Fruit fly (Drosophila melanogaster): ENCODE results near the gene rho.

Gene rho

DNA sequence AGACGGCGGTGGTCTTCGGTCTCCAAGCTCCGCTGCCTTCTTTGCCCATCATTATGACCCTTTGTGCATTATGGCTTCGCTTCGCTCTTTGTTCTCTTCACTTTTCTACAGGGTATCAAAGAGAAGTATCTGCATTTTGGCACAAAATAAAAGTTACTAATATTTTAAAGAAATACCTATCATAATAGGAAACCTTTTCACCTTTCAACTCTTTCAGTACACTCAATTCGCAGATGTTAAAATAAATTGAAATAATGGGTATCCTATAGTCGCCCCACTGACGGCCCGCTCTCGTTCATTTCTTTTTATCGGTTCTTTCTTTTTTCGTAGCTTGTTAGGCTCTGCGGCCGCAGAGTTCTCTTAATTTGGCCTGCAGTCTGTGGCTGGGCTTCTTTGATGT, 20.7 kb upstream of the rho start (continued):
- TF ChIP-seq fd3F (GFP tag; optimal IDR thresholded peaks at IDR 0.05) = no peak
- peak; percentile 38 for TF ChIP-seq sima (GFP tag; optimal IDR thresholded peaks at IDR 0.05)
- TF ChIP-seq CG10267 (tag; optimal IDR thresholded peaks at IDR 0.05) = peak; percentile 91
- peak; percentile 47 for TF ChIP-seq HLH54F (GFP tag; optimal IDR thresholded peaks at IDR 0.05)
- peak in 1 of 2 experiments; percentile 82 for TF ChIP-seq Pdp1 (GFP tag; optimal IDR thresholded peaks at IDR 0.05)
- TF ChIP-seq disco-r (GFP tag; optimal IDR thresholded peaks at IDR 0.05) = peak; percentile 32
- peak; percentile 79 for TF ChIP-seq CG7271 (tag; optimal IDR thresholded peaks at IDR 0.05)
- TF ChIP-seq inv (GFP tag; IDR thresholded peaks at IDR 0.05; ENCODE audit: partially characterized antibody) = no peak
- peak; percentile 46 for TF ChIP-seq CG4617 (GFP tag; optimal IDR thresholded peaks at IDR 0.05; ENCODE audit: borderline replicate concordance)
- TF ChIP-seq CG5953 (GFP tag; IDR thresholded peaks at IDR 0.05) = 0 out of 2 replicates have a peak, but pooled peaks have one; percentile 43
- TF ChIP-seq CG30431 (GFP tag; optimal IDR thresholded peaks at IDR 0.05) = peak; percentile 88
- no peak for TF ChIP-seq B-H2 (GFP tag; optimal IDR thresholded peaks at IDR 0.05)
- peak; percentile 76 for TF ChIP-seq ATbp (GFP tag; optimal IDR thresholded peaks at IDR 0.05)
- no peak for TF ChIP-seq Dip2 (GFP tag; IDR thresholded peaks at IDR 0.05)
- TF ChIP-seq MESR4 (GFP tag; optimal IDR thresholded peaks at IDR 0.05) = no peak
- no peak for TF ChIP-seq CG6765 (GFP tag; optimal IDR thresholded peaks at IDR 0.05)
- TF ChIP-seq CG4282 (GFP tag; optimal IDR thresholded peaks at IDR 0.05) = no peak
- peak; percentile 94 for TF ChIP-seq ci (GFP tag; IDR thresholded peaks at IDR 0.05)
- TF ChIP-seq dati (GFP tag; IDR thresholded peaks at IDR 0.05) = peak; percentile 80
- TF ChIP-seq Ada2b (GFP tag; IDR thresholded peaks at IDR 0.05) = peak; percentile 59; the same call in 1 of the 2 replicates
- peak; percentile 55 for TF ChIP-seq ems (GFP tag; optimal IDR thresholded peaks at IDR 0.05)
- TF ChIP-seq CG12104 (GFP tag; optimal IDR thresholded peaks at IDR 0.05) = peak; percentile 65
- TF ChIP-seq CG13123 (GFP tag; optimal IDR thresholded peaks at IDR 0.05) = peak; percentile 62
- no peak for TF ChIP-seq hbn (GFP tag; IDR thresholded peaks at IDR 0.05; ENCODE audit: partially characterized antibody)
- peak; percentile 64 for TF ChIP-seq CG6654 (GFP tag; optimal IDR thresholded peaks at IDR 0.05)
- TF ChIP-seq CG12769 (tag; optimal IDR thresholded peaks at IDR 0.05) = peak; percentile 7
- TF ChIP-seq E2f2 (GFP tag; IDR thresholded peaks at IDR 0.05) = peak; percentile 58
- TF ChIP-seq CG8089 (GFP tag; optimal IDR thresholded peaks at IDR 0.05) = peak; percentile 78
- TF ChIP-seq sens-2 (GFP tag; IDR thresholded peaks at IDR 0.05) = peak; percentile 86
- TF ChIP-seq chinmo (GFP tag; IDR thresholded peaks at IDR 0.05; ENCODE audit: partially characterized antibody) = no peak
- TF ChIP-seq bbx (GFP tag; IDR thresholded peaks at IDR 0.05; ENCODE audit: partially characterized antibody) = no peak
- TF ChIP-seq Taf1 (GFP tag; IDR thresholded peaks at IDR 0.05) = no peak
- TF ChIP-seq CkIIα-i1 (GFP tag; IDR thresholded peaks at IDR 0.05) = no peak
- peak; percentile 83 for TF ChIP-seq so (GFP tag; IDR thresholded peaks at IDR 0.05)
- no peak for TF ChIP-seq wek (GFP tag; optimal IDR thresholded peaks at IDR 0.05)
- TF ChIP-seq Bdp1 (GFP tag; optimal IDR thresholded peaks at IDR 0.05) = peak; percentile 60
- TF ChIP-seq CG4707 (GFP tag; optimal IDR thresholded peaks at IDR 0.05) = peak; percentile 79
- no peak for TF ChIP-seq Lpt (GFP tag; optimal IDR thresholded peaks at IDR 0.05)
- TF ChIP-seq CG4854 (GFP tag; optimal IDR thresholded peaks at IDR 0.05) = no peak
- no peak for TF ChIP-seq Scr (GFP tag; IDR thresholded peaks at IDR 0.05; ENCODE audit: partially characterized antibody)
- no peak for TF ChIP-seq cg (GFP tag; optimal IDR thresholded peaks at IDR 0.05)
- no peak for TF ChIP-seq Fer1 (GFP tag; optimal IDR thresholded peaks at IDR 0.05)
- no peak for TF ChIP-seq Hr39 (optimal IDR thresholded peaks at IDR 0.05)
- TF ChIP-seq Xbp1 (GFP tag; optimal IDR thresholded peaks at IDR 0.05) = peak; percentile 88
- TF ChIP-seq CG17186 (GFP tag; optimal IDR thresholded peaks at IDR 0.05) = peak; percentile 7
- TF ChIP-seq kay (GFP tag; optimal IDR thresholded peaks at IDR 0.05) = peak; percentile 61
- TF ChIP-seq CG12071 (GFP tag; optimal IDR thresholded peaks at IDR 0.05) = no peak
- TF ChIP-seq HLH3B (GFP tag; IDR thresholded peaks at IDR 0.05) = peak; percentile 85
- TF ChIP-seq lmd (GFP tag; IDR thresholded peaks at IDR 0.05) = peak; percentile 86
- TF ChIP-seq exex (tag; optimal IDR thresholded peaks at IDR 0.05) = no peak
- TF ChIP-seq CG8924 (tag; optimal IDR thresholded peaks at IDR 0.05) = peak; percentile 91
